Worm (Caenorhabditis elegans) whole organism, mixed stage, embryonic: ENCODE results near the gene F42G4.2.
A peak's percentile ranks its signal among the peaks of the same experiment; 100 is the strongest.
"Not testable (repeated sequence)": the region's sequence is repeated elsewhere in the genome, so short reads cannot be mapped to it uniquely, and the experiment has no call there.

ENCODE experiments used
- M03D4.4 ChIP-seq: sonication (generic microtip); optimal IDR thresholded peaks from 2 replicates; lab custom pipeline; 2017; ENCODE audit warnings: mild to moderate bottlenecking, missing genetic modification characterization, missing compliant biosample characterization
- bed-3 ChIP-seq: fragments of 200-800 bp; sonication (Bioruptor generic); optimal IDR thresholded peaks from 3 replicates; lab custom pipeline; 2018; ENCODE audit warnings: mild to moderate bottlenecking, missing genetic modification characterization, moderate library complexity, missing compliant biosample characterization
- blmp-1 ChIP-seq: fragments of 150-350 bp; optimal IDR thresholded peaks from 2 replicates; lab custom pipeline; 2014; ENCODE audit warnings: missing biosample characterization, missing genetic modification characterization
- ceh-39 ChIP-seq: fragments of 150-350 bp; optimal IDR thresholded peaks from 2 replicates; lab custom pipeline; 2014; ENCODE audit warnings: missing biosample characterization, missing genetic modification characterization
- ceh-43 ChIP-seq: fragments of 200-800 bp; sonication (Bioruptor generic); optimal IDR thresholded peaks from 2 replicates; lab custom pipeline; 2018; ENCODE audit warnings: mild to moderate bottlenecking, missing genetic modification characterization, moderate library complexity, missing compliant biosample characterization
- ceh-83 ChIP-seq: fragments of 200-800 bp; sonication (Bioruptor generic); optimal IDR thresholded peaks from 2 replicates; lab custom pipeline; 2018; ENCODE audit warnings: mild to moderate bottlenecking, missing genetic modification characterization, missing compliant biosample characterization
- ces-1 ChIP-seq: fragments of 150-350 bp; optimal IDR thresholded peaks from 2 replicates; lab custom pipeline; 2014; ENCODE audit warnings: missing biosample characterization, missing genetic modification reagents, missing genetic modification characterization
- cnd-1 ChIP-seq: fragments of 200-800 bp; sonication (Bioruptor generic); optimal IDR thresholded peaks from 2 replicates; lab custom pipeline; 2018; ENCODE audit warnings: mild to moderate bottlenecking, missing genetic modification characterization, missing compliant biosample characterization
- drap-1 ChIP-seq: fragments of 200-800 bp; sonication (Bioruptor generic); optimal IDR thresholded peaks from 3 replicates; lab custom pipeline; 2018; ENCODE audit warnings: mild to moderate bottlenecking, missing genetic modification characterization, missing compliant biosample characterization
- elt-1 ChIP-seq: sonication (generic microtip); optimal IDR thresholded peaks from 2 replicates; lab custom pipeline; 2017; ENCODE audit warnings: missing genetic modification characterization, mild to moderate bottlenecking, missing compliant biosample characterization, antibody characterized with exemption, moderate library complexity, borderline replicate concordance; ENCODE audit not compliant: insufficient read depth
- elt-3 ChIP-seq: fragments of 150-350 bp; optimal IDR thresholded peaks from 2 replicates; lab custom pipeline; 2014; ENCODE audit warnings: missing biosample characterization, missing genetic modification characterization
- flh-1 ChIP-seq: fragments of 200-800 bp; sonication (Bioruptor generic); optimal IDR thresholded peaks from 2 replicates; lab custom pipeline; 2018; ENCODE audit warnings: mild to moderate bottlenecking, missing genetic modification characterization, moderate library complexity, missing compliant biosample characterization
- ham-2 ChIP-seq: fragments of 200-800 bp; sonication (Bioruptor generic); optimal IDR thresholded peaks from 2 replicates; lab custom pipeline; 2018; ENCODE audit warnings: mild to moderate bottlenecking, missing genetic modification characterization, missing compliant biosample characterization
- hlh-1 ChIP-seq: fragments of 150-350 bp; optimal IDR thresholded peaks from 2 replicates; lab custom pipeline; 2014; ENCODE audit warnings: missing biosample characterization, missing genetic modification reagents, missing genetic modification characterization
- lin-13 ChIP-seq: fragments of 150-350 bp; optimal IDR thresholded peaks from 2 replicates; lab custom pipeline; 2014; ENCODE audit warnings: missing biosample characterization, missing genetic modification characterization
- lin-32 ChIP-seq: fragments of 200-800 bp; sonication (Bioruptor generic); optimal IDR thresholded peaks from 2 replicates; lab custom pipeline; 2018; ENCODE audit warnings: mild to moderate bottlenecking, missing genetic modification characterization, missing compliant biosample characterization
- lsy-2 ChIP-seq: fragments of 150-350 bp; optimal IDR thresholded peaks from 2 replicates; lab custom pipeline; 2014; ENCODE audit warnings: missing biosample characterization, missing genetic modification characterization
- mab-5 ChIP-seq: fragments of 150-350 bp; optimal IDR thresholded peaks from 2 replicates; lab custom pipeline; 2014; ENCODE audit warnings: missing biosample characterization, missing genetic modification characterization
- mep-1 ChIP-seq: fragments of 150-350 bp; optimal IDR thresholded peaks from 2 replicates; lab custom pipeline; 2017; ENCODE audit warnings: missing biosample characterization, missing genetic modification reagents, missing genetic modification characterization, inconsistent platforms
- nhr-12 ChIP-seq: fragments of 150-350 bp; optimal IDR thresholded peaks from 2 replicates; lab custom pipeline; 2014; ENCODE audit warnings: missing biosample characterization, missing genetic modification characterization
- nhr-237 ChIP-seq: fragments of 150-350 bp; optimal IDR thresholded peaks from 2 replicates; lab custom pipeline; 2014; ENCODE audit warnings: missing biosample characterization, missing genetic modification characterization
- nhr-28 ChIP-seq: fragments of 150-350 bp; optimal IDR thresholded peaks from 2 replicates; lab custom pipeline; 2014; ENCODE audit warnings: missing biosample characterization, missing genetic modification characterization
- nhr-76 ChIP-seq: sonication (generic microtip); optimal IDR thresholded peaks from 2 replicates; lab custom pipeline; 2017; ENCODE audit warnings: missing biosample characterization, missing genetic modification characterization
- pha-4 ChIP-seq: fragments of 150-350 bp; optimal IDR thresholded peaks from 2 replicates; lab custom pipeline; 2018; ENCODE audit warnings: missing biosample characterization, missing genetic modification reagents, missing genetic modification characterization
- sem-2 ChIP-seq: fragments of 200-800 bp; sonication (Bioruptor generic); optimal IDR thresholded peaks from 2 replicates; lab custom pipeline; 2018; ENCODE audit warnings: mild to moderate bottlenecking, missing genetic modification characterization, missing compliant biosample characterization
- snpc-4 ChIP-seq: fragments of 150-350 bp; optimal IDR thresholded peaks from 2 replicates; lab custom pipeline; 2014; ENCODE audit warnings: missing biosample characterization, missing genetic modification characterization
- sptf-1 ChIP-seq: sonication (generic microtip); optimal IDR thresholded peaks from 2 replicates; lab custom pipeline; 2017; ENCODE audit warnings: mild to moderate bottlenecking, missing genetic modification characterization, moderate library complexity, missing compliant biosample characterization
- tbx-8 ChIP-seq: fragments of 200-800 bp; sonication (Bioruptor generic); optimal IDR thresholded peaks from 2 replicates; lab custom pipeline; 2018; ENCODE audit warnings: mild to moderate bottlenecking, missing genetic modification characterization, moderate library complexity, missing compliant biosample characterization
- unc-120 ChIP-seq: sonication (generic microtip); optimal IDR thresholded peaks from 2 replicates; lab custom pipeline; 2017; ENCODE audit warnings: missing genetic modification characterization, missing compliant biosample characterization; ENCODE audit not compliant: poor library complexity, severe bottlenecking
- unc-39 ChIP-seq: fragments of 150-350 bp; optimal IDR thresholded peaks from 2 replicates; lab custom pipeline; 2014; ENCODE audit warnings: missing biosample characterization, missing genetic modification characterization
- unc-62 ChIP-seq: fragments of 150-350 bp; optimal IDR thresholded peaks from 2 replicates; lab custom pipeline; 2014; ENCODE audit warnings: missing biosample characterization, missing genetic modification reagents, missing genetic modification characterization
- zip-8 ChIP-seq: fragments of 150-350 bp; optimal IDR thresholded peaks from 2 replicates; lab custom pipeline; 2014; ENCODE audit warnings: missing biosample characterization, missing genetic modification characterization

The F42G4.2 gene

ce11 chrII:13047609-13048008, at the start of gene F42G4.2:
F42G4.2 (plus strand) TSS chrII:13047909.
- not testable (repeated sequence) for TF ChIP-seq blmp-1, ceh-39, unc-120 (tag; lab: Kevin White, UChicago)

ce11 chrII:13000753-13001152, 47.0 kb upstream of the F42G4.2 start, which contains the start of gene Y38F1A.8:
Y38F1A.8 (minus strand) TSS chrII:13000853.
- TF ChIP-seq snpc-4 (tag; lab: Kevin White, UChicago) = no peak
- TF ChIP-seq drap-1 (GFP tag; lab: Kevin White, UChicago) = no peak
- TF ChIP-seq zip-8 (tag; lab: Kevin White, UChicago) = no peak
- no peak for TF ChIP-seq hlh-1 (tag; lab: Kevin White, UChicago)
- TF ChIP-seq elt-3 (tag; lab: Kevin White, UChicago) = no peak
- TF ChIP-seq flh-1 (GFP tag; lab: Kevin White, UChicago) = no peak
- no peak for TF ChIP-seq blmp-1 (tag; lab: Kevin White, UChicago)
- no peak for TF ChIP-seq elt-1 (tag; lab: Kevin White, UChicago)
- no peak for TF ChIP-seq tbx-8 (GFP tag; lab: Kevin White, UChicago)
- no peak for TF ChIP-seq unc-62 (GFP tag; lab: Kevin White, UChicago)
- no peak for TF ChIP-seq sem-2 (GFP tag; lab: Kevin White, UChicago)
- TF ChIP-seq pha-4 (tag; lab: Kevin White, UChicago) = no peak
- no peak for TF ChIP-seq nhr-28 (tag; lab: Kevin White, UChicago)
- no peak for TF ChIP-seq mab-5 (tag; lab: Kevin White, UChicago)
- TF ChIP-seq, all 35 proteins: peak for 0

ce11 chrII:13003244-13003643, 44.5 kb upstream of the F42G4.2 start:
- TF ChIP-seq nhr-237 (no peak), cnd-1 (tag; lab: Kevin White, UChicago) (no peak), lin-32 (no peak), unc-39 (tag; lab: Kevin White, UChicago) (no peak), sptf-1 (tag; lab: Kevin White, UChicago) (no peak)

- TF ChIP-seq unc-120 (tag; lab: Kevin White, UChicago) (no peak), ces-1 (GFP tag; lab: Kevin White, UChicago) (no peak), tbx-8 (GFP tag; lab: Kevin White, UChicago) (no peak), flh-1 (GFP tag; lab: Kevin White, UChicago) (no peak), unc-62 (GFP tag; lab: Kevin White, UChicago) (peak; percentile 85), lin-32 (no peak), nhr-237 (no peak), lin-13 (no peak), zip-8 (tag; lab: Kevin White, UChicago) (no peak), M03D4.4 (tag; lab: Kevin White, UChicago) (no peak), cnd-1 (tag; lab: Kevin White, UChicago) (no peak), mab-5 (tag; lab: Kevin White, UChicago) (peak; percentile 69), unc-39 (tag; lab: Kevin White, UChicago) (no peak), ham-2 (GFP tag; lab: Kevin White, UChicago) (peak; percentile 6), elt-1 (tag; lab: Kevin White, UChicago) (no peak), lsy-2 (tag; lab: Kevin White, UChicago) (no peak), mep-1 (tag; lab: Kevin White, UChicago) (no peak), elt-3 (tag; lab: Kevin White, UChicago) (peak; percentile 25), ceh-43 (GFP tag; lab: Kevin White, UChicago) (no peak), hlh-1 (tag; lab: Kevin White, UChicago) (no peak)
These were observed 43.4 kb upstream of the F42G4.2 start for ce11 chrII:13004160-13004871.

- TF ChIP-seq nhr-76 (tag; lab: Kevin White, UChicago) = no peak
- no peak for TF ChIP-seq ceh-83 (GFP tag; lab: Kevin White, UChicago)
- TF ChIP-seq unc-120 (tag; lab: Kevin White, UChicago) = no peak
- TF ChIP-seq nhr-12 (tag; lab: Kevin White, UChicago) = no peak
- TF ChIP-seq bed-3 (GFP tag; lab: Kevin White, UChicago) = no peak
- no peak for TF ChIP-seq nhr-237
- TF ChIP-seq elt-3 (tag; lab: Kevin White, UChicago) = no peak
- TF ChIP-seq flh-1 (GFP tag; lab: Kevin White, UChicago) = no peak
- TF ChIP-seq, all 35 proteins: peak for 0
These were observed 42.8 kb upstream of the F42G4.2 start for ce11 chrII:13004872-13005252.
